Worm (Caenorhabditis elegans) whole organism, young adult: ENCODE results near the gene F47B8.14.

ENCODE experiments used
- K12H6.12 ChIP-seq: fragments of 200-800 bp; sonication (Bioruptor generic); optimal IDR thresholded peaks from 2 replicates; lab custom pipeline; 2018; ENCODE audit warnings: mild to moderate bottlenecking, missing genetic modification characterization, missing compliant biosample characterization
- attf-6 ChIP-seq: fragments of 200-800 bp; sonication (Bioruptor generic); IDR thresholded peaks from 2 replicates; pipeline ENCODE4 v1.3.6; 2022; ENCODE audit warnings: missing genetic modification reagents, missing genetic modification characterization, missing compliant biosample characterization
- cebp-2 ChIP-seq: fragments of 200-800 bp; sonication (Bioruptor generic); IDR thresholded peaks from 2 replicates; pipeline ENCODE4 v1.3.6; 2022; ENCODE audit warnings: missing genetic modification characterization, missing compliant biosample characterization
- hlh-26 ChIP-seq: fragments of 200-800 bp; sonication (Bioruptor generic); conservative IDR thresholded peaks from 2 replicates; pipeline ENCODE4 v1.3.6; 2022; ENCODE audit warnings: missing genetic modification reagents, missing genetic modification characterization, missing compliant biosample characterization
- nhr-179 ChIP-seq: sonication (generic microtip); optimal IDR thresholded peaks from 2 replicates; lab custom pipeline; 2016; ENCODE audit warnings: mild to moderate bottlenecking, missing genetic modification characterization, missing compliant biosample characterization
- sea-2 ChIP-seq: fragments of 200-800 bp; sonication (Bioruptor generic); IDR thresholded peaks from 2 replicates; pipeline ENCODE4 v1.3.6; 2022; ENCODE audit warnings: missing genetic modification characterization, missing compliant biosample characterization
- zim-3 ChIP-seq: sonication (generic microtip); optimal IDR thresholded peaks from 2 replicates; lab custom pipeline; 2017; ENCODE audit warnings: mild to moderate bottlenecking, missing genetic modification characterization, moderate library complexity, missing compliant biosample characterization

F47B8.14 gene

ce11 chrV:14368272-14369052 is 48.1 kb downstream of the F47B8.14 start (continued):
- TF ChIP-seq nhr-179 (tag; lab: Kevin White, UChicago), result no peak
- no peak for TF ChIP-seq zim-3
- no peak for TF ChIP-seq attf-6 (GFP tag; lab: Robert Waterston, UW)

- TF ChIP-seq cebp-2 (no peak), K12H6.12 (tag; lab: Kevin White, UChicago) (no peak), nhr-179 (tag; lab: Kevin White, UChicago) (no peak), sea-2 (no peak), hlh-26 (GFP tag; lab: Robert Waterston, UW) (no peak)
These were observed 49.1 kb downstream of the F47B8.14 start for ce11 chrV:14369412-14369811.
